Worm (Caenorhabditis elegans): Measurements from ENCODE around the gene rpl-11.2.

rpl-11.2 gene

DNA sequence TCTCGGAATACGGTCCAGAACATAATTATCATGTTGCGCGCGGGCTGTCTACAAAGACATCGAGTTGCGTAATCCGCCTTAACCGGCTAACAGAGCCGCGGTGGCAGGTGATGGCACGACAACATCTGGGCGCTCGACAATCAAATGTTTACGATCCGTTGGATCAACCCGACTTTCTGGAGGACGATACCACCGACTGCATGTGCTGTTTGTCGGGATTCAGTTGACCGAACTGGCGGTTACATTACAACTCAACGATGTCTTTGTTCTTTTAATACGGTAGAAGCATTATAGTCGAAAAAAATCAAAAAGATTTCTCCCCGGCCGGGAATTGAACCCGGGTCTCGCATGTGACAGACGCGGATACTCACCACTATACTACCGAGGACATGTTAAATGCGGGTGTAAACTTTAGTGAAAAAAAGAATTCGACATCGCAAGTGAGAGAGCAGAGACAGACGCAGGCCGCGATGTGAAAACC is 15.5 kb downstream of the rpl-11.2 start (continued):
- TF ChIP-seq snpc-3.4 (tag; optimal IDR thresholded peaks at IDR 0.05) (peak; percentile 60), hlh-12 (tag; optimal IDR thresholded peaks at IDR 0.05) (no peak), egl-44 (GFP tag; IDR thresholded peaks at IDR 0.05) (0 out of 2 replicates have a peak, but pooled peaks have one; percentile 22), unc-130 (GFP tag; optimal IDR thresholded peaks at IDR 0.05) (peak; percentile 26), ztf-25 (GFP tag; IDR thresholded peaks at IDR 0.05) (peak; percentile 86), Y79H2A.3 (GFP tag; conservative IDR thresholded peaks at IDR 0.05) (peak; percentile 46; the same call in 1 of the 2 replicates), rec-8 (tag; optimal IDR thresholded peaks at IDR 0.05) (peak; percentile 67 to 83), ztf-26 (tag; optimal IDR thresholded peaks at IDR 0.05) (peak; percentile 72), Y53F4B.3 (GFP tag; IDR thresholded peaks at IDR 0.05) (no peak), xnd-1 (tag; optimal IDR thresholded peaks at IDR 0.05) (no peak), F23B12.7 (tag; optimal IDR thresholded peaks at IDR 0.05; ENCODE audit: insufficient read depth) (peak; percentile 80), B0336.3 (GFP tag; IDR thresholded peaks at IDR 0.05) (peak; percentile 41; the same call in 1 of the 2 replicates), F33H1.4 (GFP tag; IDR thresholded peaks at IDR 0.05) (0 out of 2 replicates have a peak, but pooled peaks have one; percentile 14), die-1 (tag; optimal IDR thresholded peaks at IDR 0.05) (peak; percentile 93), hmg-1.2 (GFP tag; IDR thresholded peaks at IDR 0.05) (peak; percentile 80), ekl-4 (GFP tag; IDR thresholded peaks at IDR 0.05) (0 out of 2 replicates have a peak, but pooled peaks have one; percentile 48), F49E8.2 (tag; optimal IDR thresholded peaks at IDR 0.05; ENCODE audit: insufficient read depth) (no peak), attf-3 (GFP tag; conservative IDR thresholded peaks at IDR 0.05) (0 out of 2 replicates have a peak, but pooled peaks have one; percentile 39), cebp-2 (GFP tag; IDR thresholded peaks at IDR 0.05) (0 out of 2 replicates have a peak, but pooled peaks have one; percentile 37), ceh-40 (GFP tag; IDR thresholded peaks at IDR 0.05) (no peak), chd-7 (tag; optimal IDR thresholded peaks at IDR 0.05) (peak; percentile 52), athp-1 (tag; optimal IDR thresholded peaks at IDR 0.05) (peak; percentile 62), repo-1 (tag; optimal IDR thresholded peaks at IDR 0.05) (peak; percentile 68), Y67H2A.10 (GFP tag; conservative IDR thresholded peaks at IDR 0.05) (peak; percentile 26; the same call in 1 of the 2 replicates), snpc-1.1 (tag; optimal IDR thresholded peaks at IDR 0.05; ENCODE audit: insufficient read depth) (peak; percentile 36), C17E4.6 (GFP tag; IDR thresholded peaks at IDR 0.05) (no peak), F57C9.4 (tag; optimal IDR thresholded peaks at IDR 0.05) (peak; percentile 21), egl-18 (GFP tag; IDR thresholded peaks at IDR 0.05) (0 out of 2 replicates have a peak, but pooled peaks have one; percentile 60), ztf-28 (GFP tag; IDR thresholded peaks at IDR 0.05) (peak; percentile 54; the same call in 1 of the 2 replicates), C06A6.2 (GFP tag; conservative IDR thresholded peaks at IDR 0.05) (peak; percentile 57; the same call in 1 of the 2 replicates), ceh-27 (GFP tag; optimal IDR thresholded peaks at IDR 0.05) (peak; percentile 75), ets-4 (GFP tag; optimal IDR thresholded peaks at IDR 0.05) (peak; percentile 47), ccch-3 (GFP tag; optimal IDR thresholded peaks at IDR 0.05) (no peak), lin-40 (tag; optimal IDR thresholded peaks at IDR 0.05) (peak; percentile 75), nfya-1 (tag; optimal IDR thresholded peaks at IDR 0.05; ENCODE audit: borderline replicate concordance, insufficient read depth) (no peak)

DNA sequence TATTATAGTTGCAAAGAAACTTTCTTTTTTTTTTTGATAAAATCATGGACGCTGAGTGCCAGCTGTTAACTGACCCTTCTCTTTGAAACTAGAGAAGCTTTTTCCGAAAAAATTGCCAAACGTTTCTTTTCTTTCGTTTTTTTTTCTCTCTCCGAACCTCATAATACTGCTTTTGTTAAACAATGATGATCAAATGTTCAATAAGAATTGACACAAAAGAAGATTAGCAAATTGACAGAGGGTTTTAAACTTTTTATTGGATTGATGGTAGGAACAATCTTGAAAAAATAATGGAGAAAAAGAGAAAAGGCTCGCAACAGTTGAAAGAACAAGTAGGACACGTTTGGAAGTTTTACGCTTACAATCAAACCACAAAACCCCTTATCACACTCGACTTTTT is 21.6 kb downstream of the rpl-11.2 start, which contains the start of gene hex-1:
Gene hex-1 (plus strand): TSS at position 301 of the 400 bp plus-strand sequence.
- TF ChIP-seq madf-10 (tag; optimal IDR thresholded peaks at IDR 0.05) (no peak), F57A8.1 (GFP tag; optimal IDR thresholded peaks at IDR 0.05) (no peak), sea-2 (GFP tag; IDR thresholded peaks at IDR 0.05) (no peak), dpl-1 (GFP tag; optimal IDR thresholded peaks at IDR 0.05) (no peak), snpc-1.1 (tag; optimal IDR thresholded peaks at IDR 0.05; ENCODE audit: insufficient read depth) (no peak), tlf-1 (GFP tag; optimal IDR thresholded peaks at IDR 0.05) (no peak), ets-4 (GFP tag; optimal IDR thresholded peaks at IDR 0.05) (no peak), hmg-1.2 (GFP tag; IDR thresholded peaks at IDR 0.05) (no peak), B0261.1 (tag; optimal IDR thresholded peaks at IDR 0.05) (no peak), ztf-3 (GFP tag; optimal IDR thresholded peaks at IDR 0.05) (no peak), egl-18 (GFP tag; IDR thresholded peaks at IDR 0.05) (no peak), C06A6.2 (GFP tag; conservative IDR thresholded peaks at IDR 0.05) (no peak), dox-1 (GFP tag; IDR thresholded peaks at IDR 0.05) (no peak), ztf-22 (GFP tag; optimal IDR thresholded peaks at IDR 0.05) (no peak)
